Worm (Caenorhabditis elegans): ENCODE data around the gene his-72.

ce11 chrIII:12377198-12377662 is 8.4 kb upstream of the his-72 start, which contains the start of gene pph-4.2:
- TF ChIP-seq lin-35 (GFP tag; optimal IDR thresholded peaks at IDR 0.05) (peak; percentile 93 to 96), aly-2 (tag; optimal IDR thresholded peaks at IDR 0.05) (no peak), hlh-17 (GFP tag; optimal IDR thresholded peaks at IDR 0.05; ENCODE audit: borderline replicate concordance) (no peak), snpc-4 (tag; optimal IDR thresholded peaks at IDR 0.05) (no peak), unc-62 (GFP tag; optimal IDR thresholded peaks at IDR 0.05) (no peak), rnt-1 (tag; optimal IDR thresholded peaks at IDR 0.05) (peak; percentile 57)

All from whole organism, L1 larva.